Fruit fly (Drosophila melanogaster) whole organism, larva: ENCODE results near the gene Lcp65Ag2.

ENCODE experiments used
- noc ChIP-seq: fragments of 200-800 bp; sonication (Bioruptor generic); optimal IDR thresholded peaks from 3 replicates; lab custom pipeline; 2019; ENCODE audit warnings: missing biosample characterization, mild to moderate bottlenecking, missing genetic modification characterization, moderate library complexity

Gene Lcp65Ag2

dm6 chr3L:6144769-6145220, 11.4 kb upstream of the Lcp65Ag2 start, which contains the start of gene Lcp65Ac:
TSS of gene Lcp65Ac (plus strand) at chr3L:6144819.
- TF ChIP-seq noc (tag; lab: Kevin White, UChicago): no peak

DNA sequence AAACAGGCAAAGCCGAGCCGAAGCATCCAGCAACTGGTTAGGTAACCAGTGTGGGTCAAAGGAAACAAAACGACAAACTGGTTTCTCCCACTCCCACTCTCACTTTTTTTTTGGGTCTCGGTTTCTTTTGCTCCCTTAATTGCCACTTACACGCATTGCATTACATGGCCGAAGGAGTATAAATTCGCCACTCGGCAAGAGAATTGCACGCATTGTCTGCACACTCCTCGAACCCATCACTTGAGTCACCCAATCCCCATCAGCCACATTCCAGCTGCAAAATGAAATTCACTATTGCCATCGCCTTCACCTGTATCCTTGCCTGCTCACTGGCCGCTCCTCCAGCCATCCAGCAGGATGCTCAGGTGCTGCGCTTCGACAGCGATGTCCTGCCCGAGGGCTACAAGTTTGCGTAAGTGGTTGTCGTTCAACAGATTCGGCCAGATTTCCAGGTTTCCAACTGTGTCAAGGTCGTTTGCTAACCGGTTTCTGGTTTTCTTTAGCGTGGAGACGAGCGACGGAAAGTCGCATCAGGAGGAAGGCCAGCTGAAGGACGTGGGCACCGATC, 9.9 kb upstream of the Lcp65Ag2 start, which contains the start of gene Lcp65Ad:
Gene Lcp65Ad, plus strand, starts transcription at position 208 of the 568 bp plus-strand sequence.
- no peak for TF ChIP-seq noc (tag; lab: Kevin White, UChicago)

DNA sequence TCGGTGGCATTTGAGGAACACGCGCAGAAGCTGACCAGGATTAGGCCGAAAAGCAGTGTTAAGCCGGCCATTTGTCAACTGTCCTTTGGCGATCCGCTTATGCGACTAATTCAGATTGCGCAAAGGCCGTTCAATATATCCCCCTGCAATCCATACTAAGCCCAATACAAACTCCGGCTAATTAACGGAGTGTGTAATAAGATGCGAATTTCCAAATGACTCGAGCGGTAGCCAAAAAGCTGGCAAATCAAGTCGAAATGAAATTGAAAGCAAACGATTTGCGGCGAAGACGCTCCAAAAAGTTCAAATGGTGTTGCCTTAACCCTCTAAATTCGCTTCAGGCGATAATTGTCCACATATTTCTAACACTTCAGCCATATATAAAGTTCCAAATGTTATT, 8.9 kb upstream of the Lcp65Ag2 start, which contains the start of gene Cpr65Aw:
Gene Cpr65Aw, minus strand, starts transcription at position 101 of the 400 bp plus-strand sequence.
- TF ChIP-seq noc (tag; lab: Kevin White, UChicago): no peak

dm6 chr3L:6141538-6141937, 8.1 kb upstream of the Lcp65Ag2 start:
- no peak for TF ChIP-seq noc (tag; lab: Kevin White, UChicago)

- no peak for TF ChIP-seq noc (tag; lab: Kevin White, UChicago)
Measured at dm6 chr3L:6140771-6141472, 7.5 kb upstream of the Lcp65Ag2 start.

DNA sequence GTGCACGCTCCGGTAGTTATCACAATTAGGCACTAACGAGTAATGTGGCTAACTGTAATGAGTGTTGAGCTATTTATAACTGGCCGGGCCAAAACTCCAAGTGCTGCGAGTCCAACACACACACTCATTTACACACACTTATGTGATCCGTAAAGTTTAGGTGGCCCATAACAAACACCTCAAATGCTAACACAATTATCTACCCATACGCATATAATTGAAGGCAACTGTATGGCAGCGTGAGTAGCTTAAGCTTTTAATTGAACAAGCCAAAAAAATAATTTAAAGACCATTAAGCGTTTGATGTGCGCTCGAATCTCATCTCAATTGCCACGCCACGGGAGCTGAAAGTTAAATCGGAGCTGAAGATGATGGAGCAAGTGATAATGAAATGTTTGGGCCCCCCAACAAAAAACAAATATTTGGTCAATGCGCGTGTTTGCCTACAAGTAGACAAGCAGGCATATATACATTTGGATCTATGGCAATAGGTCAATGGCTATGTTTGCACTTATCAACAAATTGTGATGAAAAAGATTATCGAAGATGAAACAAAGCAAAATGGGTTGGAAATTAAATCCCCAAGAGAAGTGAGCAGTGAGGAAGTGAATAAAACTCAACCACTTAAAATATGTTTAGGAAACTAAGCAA, 6.7 kb upstream of the Lcp65Ag2 start, which contains the start of gene Cpr65Av:
Gene Cpr65Av, minus strand, starts transcription at position 51 of the 651 bp plus-strand sequence.
- TF ChIP-seq noc (tag; lab: Kevin White, UChicago): no peak

dm6 chr3L:6138586-6138985, 5.2 kb upstream of the Lcp65Ag2 start:
- no peak for TF ChIP-seq noc (tag; lab: Kevin White, UChicago)

- no peak for TF ChIP-seq noc (tag; lab: Kevin White, UChicago)
Measured at dm6 chr3L:6138018-6138417, 4.6 kb upstream of the Lcp65Ag2 start, which contains the start of gene Lcp65Ae. TSS of gene Lcp65Ae (minus strand) at chr3L:6138118.

DNA sequence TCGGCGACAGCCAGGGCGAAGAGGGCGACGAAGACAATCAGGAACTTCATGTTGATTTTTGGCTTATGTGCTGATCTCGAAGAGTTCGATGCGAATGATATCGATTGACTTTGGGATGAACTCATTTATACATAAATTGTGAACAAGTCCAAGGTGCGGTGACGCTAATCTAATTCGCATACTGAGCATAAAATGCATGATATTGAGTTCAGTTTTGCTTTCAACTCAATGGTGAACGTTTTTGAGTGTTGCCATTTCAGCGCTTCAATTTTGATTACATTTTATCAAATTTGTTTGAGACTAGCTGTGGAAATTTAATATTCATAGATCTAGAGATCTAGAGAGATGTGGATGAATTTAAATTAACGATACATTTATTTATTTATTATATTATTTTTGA, 3.3 kb upstream of the Lcp65Ag2 start, which contains the start of gene Lcp65Af:
Gene Lcp65Af, minus strand, starts transcription at position 101 of the 400 bp plus-strand sequence.
- no peak for TF ChIP-seq noc (tag; lab: Kevin White, UChicago)

- no peak for TF ChIP-seq noc (tag; lab: Kevin White, UChicago)
Measured at dm6 chr3L:6135174-6135573, 1.8 kb upstream of the Lcp65Ag2 start, which contains the start of gene Lcp65Ag1. TSS of gene Lcp65Ag1 (minus strand) at chr3L:6135274.

DNA sequence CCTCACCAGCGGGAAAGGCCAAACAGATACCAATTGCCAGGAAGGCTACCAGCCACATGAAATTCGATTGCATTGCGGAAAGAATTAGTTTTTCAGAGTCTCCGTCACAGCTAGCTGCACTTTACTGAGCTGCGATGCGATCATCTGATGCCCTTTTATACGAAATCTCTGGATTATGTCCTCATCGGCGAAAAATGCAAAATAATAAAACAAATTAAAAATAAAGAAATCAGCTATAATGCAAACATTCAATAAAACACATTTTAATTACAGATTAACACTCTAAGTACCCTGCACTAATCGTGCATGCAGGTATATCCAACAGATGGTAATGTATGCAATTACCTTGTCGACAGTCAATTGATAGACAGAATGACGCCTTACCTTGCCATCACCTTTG, 1.4 kb downstream of the Lcp65Ag2 start, which contains the start of gene Cpr65Au:
Gene Cpr65Au, minus strand, starts transcription at position 101 of the 400 bp plus-strand sequence.
- no peak for TF ChIP-seq noc (tag; lab: Kevin White, UChicago)

dm6 chr3L:6130944-6131343, 2.4 kb downstream of the Lcp65Ag2 start, which contains the start of gene Lcp65Ag3:
TSS of gene Lcp65Ag3 (minus strand) at chr3L:6130989.
- TF ChIP-seq noc (tag; lab: Kevin White, UChicago): no peak

- no peak for TF ChIP-seq noc (tag; lab: Kevin White, UChicago)
Measured at dm6 chr3L:6129591-6129990, 3.8 kb downstream of the Lcp65Ag2 start.

DNA sequence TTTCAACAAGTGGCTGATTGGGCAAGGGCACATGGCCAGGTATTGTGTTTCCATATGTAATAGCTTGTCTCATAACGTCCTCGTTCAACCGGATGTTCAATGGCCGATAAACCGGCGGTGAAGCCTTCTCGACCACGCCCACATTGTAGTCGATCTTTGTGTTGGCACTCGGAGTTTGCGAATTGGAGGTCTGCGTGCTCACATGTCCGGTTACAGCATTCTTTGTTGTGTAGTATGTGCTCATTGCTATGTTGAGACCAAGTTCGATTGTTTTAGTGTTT, 8.0 kb downstream of the Lcp65Ag2 start:
- no peak for TF ChIP-seq noc (tag; lab: Kevin White, UChicago)

- no peak for TF ChIP-seq noc (tag; lab: Kevin White, UChicago)
Measured at dm6 chr3L:6124616-6125408, 8.6 kb downstream of the Lcp65Ag2 start.
